Worm (Caenorhabditis elegans) whole organism, L2 larva: Measurements from ENCODE around the gene aakg-1.

Experiments used
- R02D3.7 ChIP-seq: fragments of 150-350 bp; optimal IDR thresholded peaks from 2 replicates; lab custom pipeline; 2014; ENCODE audit warnings: missing biosample characterization, missing genetic modification characterization
- ZK546.5 ChIP-seq: sonication (generic microtip); optimal IDR thresholded peaks from 2 replicates; lab custom pipeline; 2017; ENCODE audit warnings: missing biosample characterization, missing genetic modification characterization
- aly-2 ChIP-seq: fragments of 150-350 bp; optimal IDR thresholded peaks from 2 replicates; lab custom pipeline; 2014; ENCODE audit warnings: missing biosample characterization, missing genetic modification characterization
- ama-1 ChIP-seq: fragments of 150-350 bp; optimal IDR thresholded peaks from 2 replicates; lab custom pipeline; 2018; ENCODE audit warnings: inconsistent platforms
- blmp-1 ChIP-seq: sonication (generic microtip); optimal IDR thresholded peaks from 2 replicates; lab custom pipeline; 2017; ENCODE audit warnings: missing genetic modification characterization, mild to moderate bottlenecking, missing compliant biosample characterization, antibody characterized with exemption, moderate library complexity; ENCODE audit not compliant: insufficient read depth
- elt-1 ChIP-seq: fragments of 150-350 bp; optimal IDR thresholded peaks from 2 replicates; lab custom pipeline; 2014; ENCODE audit warnings: missing biosample characterization, missing genetic modification characterization
- fos-1 ChIP-seq: fragments of 150-350 bp; optimal IDR thresholded peaks from 2 replicates; lab custom pipeline; 2014; ENCODE audit warnings: missing biosample characterization, missing genetic modification characterization
- nhr-10 ChIP-seq: sonication (generic microtip); optimal IDR thresholded peaks from 2 replicates; lab custom pipeline; 2017; ENCODE audit warnings: missing biosample characterization, missing genetic modification characterization
- nhr-11 ChIP-seq: fragments of 150-350 bp; optimal IDR thresholded peaks from 2 replicates; lab custom pipeline; 2014; ENCODE audit warnings: missing biosample characterization, missing genetic modification characterization
- nhr-12 ChIP-seq: fragments of 150-350 bp; optimal IDR thresholded peaks from 2 replicates; lab custom pipeline; 2014; ENCODE audit warnings: missing biosample characterization, missing genetic modification characterization
- nhr-237 ChIP-seq: fragments of 150-350 bp; optimal IDR thresholded peaks from 2 replicates; lab custom pipeline; 2014; ENCODE audit warnings: missing biosample characterization, missing genetic modification characterization
- sma-3 ChIP-seq: sonication (generic microtip); optimal IDR thresholded peaks from 2 replicates; lab custom pipeline; 2016; ENCODE audit warnings: missing genetic modification reagents, missing genetic modification characterization, missing compliant biosample characterization

DNA sequence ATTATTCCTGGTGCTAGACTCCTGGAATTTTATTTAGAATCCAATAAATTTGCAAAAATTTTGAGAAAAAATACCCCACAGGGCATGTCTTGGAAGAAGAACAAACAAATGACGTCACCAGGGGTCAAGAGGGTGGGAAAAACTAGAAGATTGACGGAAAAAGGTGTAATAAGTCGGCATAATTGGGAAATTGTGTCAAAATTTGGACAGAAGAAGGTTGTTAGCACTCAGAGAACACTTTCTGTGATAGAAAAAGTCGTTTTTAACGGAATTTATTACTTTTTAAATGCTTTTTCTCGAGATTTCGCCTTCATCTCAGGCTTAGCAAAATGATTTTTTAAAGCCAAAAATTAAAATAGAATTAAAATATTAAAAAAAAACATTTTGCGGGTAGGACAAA is 32.1 kb upstream of the aakg-1 start:
- TF ChIP-seq fos-1 (tag; lab: Kevin White, UChicago) (no peak), nhr-10 (tag; lab: Kevin White, UChicago) (no peak), nhr-12 (no peak), nhr-11 (tag; lab: Kevin White, UChicago) (no peak), sma-3 (GFP tag; lab: Kevin White, UChicago) (no peak), nhr-237 (no peak), ZK546.5 (tag; lab: Kevin White, UChicago) (no peak), blmp-1 (tag; lab: Kevin White, UChicago) (no peak), aly-2 (no peak), R02D3.7 (tag; lab: Kevin White, UChicago) (no peak), elt-1 (tag; lab: Kevin White, UChicago) (no peak), ama-1 (lab: Kevin White, UChicago) (no peak)
